Fruit fly (Drosophila melanogaster): Measurements from ENCODE around the gene CG9737.

dm6 chr3R:30246603-30247002 is 3.5 kb upstream of the CG9737 start, which contains the start of gene CG9733:
- TF ChIP-seq h (GFP tag; optimal IDR thresholded peaks at IDR 0.05) = no peak
- TF ChIP-seq pan (optimal IDR thresholded peaks at IDR 0.05) = no peak
- TF ChIP-seq Hr78 (GFP tag; optimal IDR thresholded peaks at IDR 0.05) = no peak
- no peak for TF ChIP-seq Abd-B (GFP tag; optimal IDR thresholded peaks at IDR 0.05)
- no peak for TF ChIP-seq fru (GFP tag; optimal IDR thresholded peaks at IDR 0.05)
- TF ChIP-seq Hr83 (GFP tag; optimal IDR thresholded peaks at IDR 0.05; ENCODE audit: poor library complexity, severe bottlenecking) = no peak
- TF ChIP-seq Myc (optimal IDR thresholded peaks at IDR 0.05) = no peak
- TF ChIP-seq Dfd (GFP tag; optimal IDR thresholded peaks at IDR 0.05) = no peak
